Fruit fly (Drosophila melanogaster) whole organism, larva: ENCODE data around the gene Toll-9.

Experiments used
- noc ChIP-seq: fragments of 200-800 bp; sonication (Bioruptor generic); optimal IDR thresholded peaks from 3 replicates; lab custom pipeline; 2019; ENCODE audit warnings: missing biosample characterization, mild to moderate bottlenecking, missing genetic modification characterization, moderate library complexity

The Toll-9 gene

DNA sequence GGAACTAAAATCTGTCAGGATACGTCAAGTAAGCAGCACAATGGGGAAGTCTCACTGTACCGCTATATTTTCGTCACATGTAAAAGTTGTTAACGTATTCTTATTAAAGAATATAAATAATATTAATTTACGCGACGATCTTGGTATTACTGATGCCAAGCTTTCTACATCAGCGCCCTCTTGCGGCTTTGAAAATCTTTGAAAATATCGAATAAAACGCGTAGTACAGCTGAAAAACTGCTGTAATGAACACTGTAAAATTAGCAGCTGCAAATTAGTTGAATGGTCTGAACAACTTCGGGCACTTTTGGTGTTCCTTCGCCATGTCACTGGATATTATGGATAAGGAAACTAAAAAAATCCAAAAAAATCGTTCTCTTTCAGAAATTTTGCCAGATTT lies 46.5 kb downstream of the Toll-9 start:
- TF ChIP-seq noc (tag; lab: Kevin White, UChicago) = no peak

DNA sequence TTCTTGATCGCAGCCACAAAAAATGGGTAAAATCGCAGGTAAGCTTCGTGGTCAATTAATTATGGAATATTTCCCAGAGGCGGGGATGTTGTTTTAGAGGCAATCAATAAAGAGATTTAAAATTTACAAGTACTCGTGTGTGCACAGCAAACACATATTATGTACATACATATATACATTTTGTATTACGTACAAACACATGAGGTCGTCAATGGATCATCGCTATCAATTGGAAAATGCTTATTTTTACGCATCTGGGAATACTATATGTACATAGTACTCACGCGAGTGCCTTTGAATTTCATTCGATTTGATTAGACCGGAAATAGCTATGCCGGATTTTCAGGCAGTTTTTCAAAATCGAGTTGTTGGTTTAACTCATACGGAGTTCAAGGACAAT lies 48.8 kb downstream of the Toll-9 start:
- no peak for TF ChIP-seq noc (tag; lab: Kevin White, UChicago)

DNA sequence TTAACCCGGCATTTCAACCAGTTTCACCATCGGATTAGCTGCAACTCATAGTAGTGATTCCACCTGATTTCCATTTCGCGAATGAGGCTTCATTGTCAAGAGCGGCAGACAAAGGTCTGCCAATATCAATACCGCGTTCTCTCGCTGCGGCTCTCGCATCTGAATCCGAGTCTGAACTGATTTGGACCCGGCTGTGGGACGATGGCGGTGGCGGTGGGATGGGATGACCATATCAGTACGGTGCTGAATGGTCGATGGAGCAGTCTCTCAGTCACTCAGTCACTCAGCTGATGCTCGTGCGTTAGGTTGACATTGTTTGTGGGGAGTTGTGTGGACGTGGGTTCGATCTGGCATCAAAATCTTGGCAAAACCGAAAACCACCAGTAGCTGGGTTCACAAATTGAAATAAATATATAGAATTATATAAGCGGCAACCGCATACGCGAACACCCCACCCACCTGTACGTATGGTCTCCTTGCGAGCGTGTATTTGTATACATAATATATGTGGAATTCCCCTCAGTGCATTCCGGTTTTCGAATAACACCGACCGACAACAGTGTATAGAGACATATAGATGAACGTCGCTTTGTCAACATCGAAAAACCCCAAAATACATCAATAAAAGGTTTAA lies 49.5 kb downstream of the Toll-9 start, which contains the start of gene Spn77Ba:
Spn77Ba (plus strand) TSS at position 235 of the 634 bp plus-strand sequence.
- no peak for TF ChIP-seq noc (tag; lab: Kevin White, UChicago)

DNA sequence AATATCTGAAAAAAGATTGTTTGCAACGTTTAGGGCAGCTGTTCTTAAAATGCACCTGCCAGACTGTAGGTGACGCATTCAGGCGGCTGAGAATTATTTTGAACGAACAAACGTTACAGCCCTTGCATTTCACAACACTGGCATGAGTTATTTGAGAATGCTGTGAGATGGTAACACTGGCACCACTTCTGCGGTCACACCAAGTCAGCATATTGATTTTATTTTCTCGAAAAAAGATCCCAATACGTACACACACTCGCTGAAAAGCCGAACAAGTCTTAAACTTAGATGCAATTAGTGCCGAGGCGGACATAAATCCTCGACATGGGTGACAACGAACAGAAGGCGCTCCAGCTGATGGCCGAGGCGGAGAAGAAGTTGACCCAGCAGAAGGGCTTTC lies 53.1 kb downstream of the Toll-9 start, which contains the start of gene alphaSnap:
alphaSnap (plus strand) TSS at position 164 of the 400 bp plus-strand sequence.
- TF ChIP-seq noc (tag; lab: Kevin White, UChicago) = no peak
